Worm (Caenorhabditis elegans): ENCODE results near the gene ipla-2.

The ipla-2 gene

ce11 chrX:9822606-9823264, 15.1 kb downstream of the ipla-2 start (continued):
- TF ChIP-seq lin-13 (GFP tag; optimal IDR thresholded peaks at IDR 0.05) (no peak), mef-2 (tag; optimal IDR thresholded peaks at IDR 0.05) (no peak), pqm-1 (tag; optimal IDR thresholded peaks at IDR 0.05) (no peak), unc-130 (tag; optimal IDR thresholded peaks at IDR 0.05) (peak; percentile 10), swsn-7 (tag; optimal IDR thresholded peaks at IDR 0.05) (peak; percentile 50), nhr-84 (tag; optimal IDR thresholded peaks at IDR 0.05) (no peak), zip-4 (GFP tag; optimal IDR thresholded peaks at IDR 0.05) (no peak), ztf-4 (tag; optimal IDR thresholded peaks at IDR 0.05) (no peak), sox-4 (tag; optimal IDR thresholded peaks at IDR 0.05) (no peak), snu-23 (GFP tag; optimal IDR thresholded peaks at IDR 0.05) (peak; percentile 76), tbx-2 (tag; optimal IDR thresholded peaks at IDR 0.05) (peak; percentile 45), ceh-63 (GFP tag; optimal IDR thresholded peaks at IDR 0.05) (no peak), efl-3 (GFP tag; optimal IDR thresholded peaks at IDR 0.05) (no peak), zag-1 (tag; optimal IDR thresholded peaks at IDR 0.05) (no peak), ztf-11 (tag; optimal IDR thresholded peaks at IDR 0.05) (no peak), egl-13 (tag; optimal IDR thresholded peaks at IDR 0.05) (no peak), rnt-1 (tag; optimal IDR thresholded peaks at IDR 0.05) (peak; percentile 60), mep-1 (tag; optimal IDR thresholded peaks at IDR 0.05) (peak; percentile 62), aly-2 (tag; optimal IDR thresholded peaks at IDR 0.05) (no peak), pax-3 (tag; optimal IDR thresholded peaks at IDR 0.05) (no peak), mab-9 (GFP tag; IDR thresholded peaks at IDR 0.05) (no peak), alr-1 (tag; optimal IDR thresholded peaks at IDR 0.05; ENCODE audit: borderline replicate concordance) (no peak), lin-39 (tag; optimal IDR thresholded peaks at IDR 0.05) (no peak), ceh-8 (GFP tag; optimal IDR thresholded peaks at IDR 0.05) (no peak), skn-1 (tag; optimal IDR thresholded peaks at IDR 0.05) (peak; percentile 90)

- no peak for TF ChIP-seq nhr-76 (tag; optimal IDR thresholded peaks at IDR 0.05)
- TF ChIP-seq ceh-63 (GFP tag; optimal IDR thresholded peaks at IDR 0.05), result no peak
Measured at ce11 chrX:9822173-9822572, 15.7 kb downstream of the ipla-2 start, which contains the start of gene dpy-22. TSS of gene dpy-22 (minus strand) at chrX:9822273.

ce11 chrX:9814132-9814811, 23.6 kb downstream of the ipla-2 start:
- TF ChIP-seq blmp-1 (tag; optimal IDR thresholded peaks at IDR 0.05) (no peak), sox-4 (tag; optimal IDR thresholded peaks at IDR 0.05) (no peak), unc-98 (GFP tag; IDR thresholded peaks at IDR 0.05) (no peak), zip-4 (GFP tag; optimal IDR thresholded peaks at IDR 0.05) (no peak), xbp-1 (tag; optimal IDR thresholded peaks at IDR 0.05) (no peak), mef-2 (tag; optimal IDR thresholded peaks at IDR 0.05) (no peak), elt-3 (tag; optimal IDR thresholded peaks at IDR 0.05) (no peak), hlh-17 (GFP tag; optimal IDR thresholded peaks at IDR 0.05; ENCODE audit: borderline replicate concordance) (no peak), nhr-11 (tag; optimal IDR thresholded peaks at IDR 0.05) (no peak), efl-3 (GFP tag; optimal IDR thresholded peaks at IDR 0.05) (no peak), unc-30 (tag; optimal IDR thresholded peaks at IDR 0.05) (no peak), fkh-10 (GFP tag; optimal IDR thresholded peaks at IDR 0.05) (peak; percentile 36), ceh-82 (tag; optimal IDR thresholded peaks at IDR 0.05) (peak in 1 of 3 experiments; percentile 28), C34B4.2 (tag; optimal IDR thresholded peaks at IDR 0.05) (no peak), nhr-84 (tag; optimal IDR thresholded peaks at IDR 0.05) (no peak), ama-1 (optimal IDR thresholded peaks at IDR 0.05) (no peak), C16A3.4 (tag; optimal IDR thresholded peaks at IDR 0.05) (no peak), snpc-4 (tag; optimal IDR thresholded peaks at IDR 0.05) (no peak), F16B12.6 (tag; optimal IDR thresholded peaks at IDR 0.05) (no peak), lin-14 (GFP tag; optimal IDR thresholded peaks at IDR 0.05) (peak; percentile 74), aha-1 (tag; optimal IDR thresholded peaks at IDR 0.05) (no peak), unc-86 (tag; optimal IDR thresholded peaks at IDR 0.05) (peak; percentile 0), sptf-1 (tag; optimal IDR thresholded peaks at IDR 0.05) (no peak), ztf-4 (tag; optimal IDR thresholded peaks at IDR 0.05) (no peak), lin-15B (tag; optimal IDR thresholded peaks at IDR 0.05) (no peak), nhr-12 (tag; optimal IDR thresholded peaks at IDR 0.05) (no peak)
